Fruit fly (Drosophila melanogaster): ENCODE measurements around the gene CG14147.

DNA sequence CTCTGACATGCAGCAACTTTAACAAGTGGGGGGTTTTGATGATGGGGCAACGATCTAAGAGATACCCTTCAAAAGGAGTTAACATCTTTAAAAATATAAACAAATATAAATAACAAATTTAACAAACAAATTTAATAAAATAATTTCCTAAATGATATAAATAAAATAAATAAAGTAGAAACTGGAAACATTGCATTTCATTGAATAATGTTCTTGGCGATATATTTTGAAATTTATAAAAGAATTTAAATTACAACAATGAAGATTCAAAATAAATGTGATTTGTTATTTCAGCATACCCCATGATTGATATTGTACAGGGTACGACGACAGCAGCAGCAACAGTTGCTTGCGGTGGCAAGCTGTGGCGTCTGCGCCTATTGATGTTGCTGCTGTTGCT is 21.3 kb upstream of the CG14147 start:
- TF ChIP-seq CG8478 (optimal IDR thresholded peaks at IDR 0.05) (no peak), CTCF (optimal IDR thresholded peaks at IDR 0.05) (no peak)

All from S2 (cell line).